Worm (Caenorhabditis elegans) whole organism, late embryonic: ENCODE measurements around the gene clec-62.

ENCODE experiments used
- ama-1 ChIP-seq: fragments of 150-350 bp; optimal IDR thresholded peaks from 2 replicates; lab custom pipeline; 2014
- ceh-14 ChIP-seq: sonication (generic microtip); optimal IDR thresholded peaks from 2 replicates; lab custom pipeline; 2016; ENCODE audit warnings: missing genotype, missing genetic modification characterization, missing compliant biosample characterization
- ceh-9 ChIP-seq: sonication (generic microtip); optimal IDR thresholded peaks from 2 replicates; lab custom pipeline; 2016; ENCODE audit warnings: mild to moderate bottlenecking, missing genetic modification characterization, inconsistent platforms, missing compliant biosample characterization
- dve-1 ChIP-seq: sonication (generic microtip); optimal IDR thresholded peaks from 2 replicates; lab custom pipeline; 2017; ENCODE audit warnings: antibody characterized with exemption, mild to moderate bottlenecking, missing genetic modification characterization, missing compliant biosample characterization
- elt-2 ChIP-seq: sonication (generic microtip); optimal IDR thresholded peaks from 2 replicates; lab custom pipeline; 2016; ENCODE audit warnings: missing genetic modification reagents, missing genetic modification characterization, missing compliant biosample characterization
- ets-4 ChIP-seq: sonication (generic microtip); optimal IDR thresholded peaks from 2 replicates; lab custom pipeline; 2016; ENCODE audit warnings: missing genetic modification characterization, missing compliant biosample characterization

DNA sequence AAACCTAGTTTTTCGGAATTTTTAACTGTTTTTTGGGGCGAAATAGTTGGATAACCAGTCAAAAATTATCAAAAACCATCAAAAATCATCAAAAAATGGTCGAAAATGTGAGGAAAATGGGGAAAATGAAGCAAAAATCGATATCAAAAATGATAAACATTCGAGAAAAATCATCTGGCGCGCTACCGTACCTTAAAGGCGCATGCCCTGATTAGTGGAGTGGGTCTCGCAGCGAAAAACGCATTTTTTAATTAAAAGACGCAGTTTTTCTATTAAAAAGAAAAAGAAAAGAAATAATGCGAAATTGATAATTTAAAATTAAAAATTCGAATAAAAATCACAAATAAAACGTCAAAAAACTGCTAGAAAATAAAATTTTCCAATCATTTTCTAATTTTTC lies 14.5 kb downstream of the clec-62 start, which contains the start of gene F35C5.1:
- TF ChIP-seq ama-1 (lab: Kevin White, UChicago): no peak
- no peak for TF ChIP-seq dve-1 (tag; lab: Kevin White, UChicago)
- no peak for TF ChIP-seq ceh-9 (tag; lab: Kevin White, UChicago)
- TF ChIP-seq elt-2 (tag; lab: Kevin White, UChicago): no peak
- TF ChIP-seq ets-4 (tag; lab: Kevin White, UChicago): no peak
- TF ChIP-seq ceh-14: no peak
